Fruit fly (Drosophila melanogaster) whole organism, embryonic: ENCODE results near the gene Pdi.

ENCODE experiments used
- B-H2 ChIP-seq: fragments of 200-800 bp; sonication (Bioruptor generic); optimal IDR thresholded peaks from 2 replicates; lab custom pipeline; 2018; ENCODE audit warnings: missing biosample characterization, mild to moderate bottlenecking, missing genetic modification characterization
- CG11093 ChIP-seq: fragments of 200-800 bp; sonication (Bioruptor generic); IDR thresholded peaks from 3 replicates; pipeline ENCODE4 v1.3.6; 2022; ENCODE audit warnings: missing biosample characterization, missing genetic modification characterization
- CG1792 ChIP-seq: fragments of 200-800 bp; sonication (Bioruptor generic); optimal IDR thresholded peaks from 2 replicates; lab custom pipeline; 2016; ENCODE audit warnings: missing biosample characterization, missing genetic modification characterization
- CG32772 ChIP-seq: fragments of 200-800 bp; sonication (Bioruptor generic); IDR thresholded peaks from 2 replicates; pipeline ENCODE4 v1.3.6; 2022; ENCODE audit warnings: missing biosample characterization, missing genetic modification characterization
- CG9797 ChIP-seq: fragments of 200-800 bp; sonication (Bioruptor generic); optimal IDR thresholded peaks from 3 replicates; lab custom pipeline; 2018; ENCODE audit warnings: missing biosample characterization, mild to moderate bottlenecking, missing genetic modification characterization
- Myb ChIP-seq: fragments of 200-800 bp; sonication (Bioruptor generic); optimal IDR thresholded peaks from 2 replicates; lab custom pipeline; 2016; ENCODE audit warnings: missing biosample characterization, missing genetic modification characterization
- bsh ChIP-seq, 2 experiments: fragments of 200-800 bp; sonication (Bioruptor generic); optimal IDR thresholded peaks; 2 replicates each; lab custom pipeline; 2017 to 2018; ENCODE audit warnings: mild to moderate bottlenecking in 2 of 2, missing biosample characterization in 2 of 2, missing genetic modification characterization in 2 of 2, moderate library complexity in 1 of 2
- crol ChIP-seq: fragments of 200-800 bp; sonication (Bioruptor generic); IDR thresholded peaks from 2 replicates; pipeline ENCODE4 v1.3.6; 2022; ENCODE audit warnings: missing biosample characterization, missing genetic modification characterization
- fd102C ChIP-seq: fragments of 200-800 bp; sonication (Bioruptor generic); optimal IDR thresholded peaks from 2 replicates; lab custom pipeline; 2018; ENCODE audit warnings: missing biosample characterization, mild to moderate bottlenecking, missing genetic modification characterization, moderate library complexity
- fd3F ChIP-seq: fragments of 200-800 bp; sonication (Bioruptor generic); optimal IDR thresholded peaks from 2 replicates; lab custom pipeline; 2018; ENCODE audit warnings: missing biosample characterization, mild to moderate bottlenecking, missing genetic modification characterization, moderate library complexity
- klu ChIP-seq: fragments of 200-800 bp; sonication (Bioruptor generic); IDR thresholded peaks from 2 replicates; pipeline ENCODE4 v1.3.6; 2022; ENCODE audit warnings: missing biosample characterization, missing genetic modification characterization
- trh ChIP-seq: fragments of 200-800 bp; sonication (Bioruptor generic); optimal IDR thresholded peaks from 2 replicates; lab custom pipeline; 2016; ENCODE audit warnings: missing biosample characterization, missing genetic modification characterization

- TF ChIP-seq trh (GFP tag; lab: Kevin White, UChicago) (no peak), Myb (GFP tag; lab: Kevin White, UChicago) (no peak), CG32772 (no peak), bsh (GFP tag; optimal IDR thresholded peaks at IDR 0.05; lab: Kevin White, UChicago) (no peak), fd102C (GFP tag; lab: Kevin White, UChicago) (no peak), fd3F (GFP tag; lab: Kevin White, UChicago) (no peak), crol (GFP tag; lab: Robert Waterston, UW) (peak; percentile 95), CG9797 (GFP tag; lab: Kevin White, UChicago) (no peak), klu (GFP tag; lab: Robert Waterston, UW) (no peak), CG1792 (GFP tag; lab: Kevin White, UChicago) (no peak), B-H2 (no peak), CG11093 (GFP tag; lab: Robert Waterston, UW) (no peak)
Measured at dm6 chr3L:15176641-15177215, 34.1 kb upstream of the Pdi start.
